Fruit fly (Drosophila melanogaster) whole organism, embryonic: ENCODE results near the gene CG42445.

Experiments
- Abd-B ChIP-seq: fragments of 200-800 bp; sonication (Bioruptor generic); optimal IDR thresholded peaks from 2 replicates; lab custom pipeline; 2018; ENCODE audit warnings: missing biosample characterization, mild to moderate bottlenecking, missing genetic modification characterization, moderate library complexity
- Adf1 ChIP-seq: fragments of 200-800 bp; sonication (Bioruptor generic); IDR thresholded peaks from 2 replicates; pipeline ENCODE4 v1.3.6; 2022; ENCODE audit warnings: missing biosample characterization, missing genetic modification characterization
- Bteb2 ChIP-seq: fragments of 200-800 bp; sonication (Bioruptor generic); optimal IDR thresholded peaks from 2 replicates; lab custom pipeline; 2016; ENCODE audit warnings: missing biosample characterization, missing genetic modification characterization
- CG11093 ChIP-seq: fragments of 200-800 bp; sonication (Bioruptor generic); IDR thresholded peaks from 3 replicates; pipeline ENCODE4 v1.3.6; 2022; ENCODE audit warnings: missing biosample characterization, missing genetic modification characterization
- CG14014 ChIP-seq: fragments of 200-800 bp; sonication (Bioruptor generic); IDR thresholded peaks from 2 replicates; pipeline ENCODE4 v1.3.6; 2022; ENCODE audit warnings: missing biosample characterization, missing genetic modification characterization
- CG14710 ChIP-seq: fragments of 200-800 bp; sonication (Bioruptor generic); optimal IDR thresholded peaks from 3 replicates; lab custom pipeline; 2019; ENCODE audit warnings: missing biosample characterization, mild to moderate bottlenecking, missing genetic modification characterization, moderate library complexity
- CG16863 ChIP-seq: fragments of 200-800 bp; sonication (Bioruptor generic); optimal IDR thresholded peaks from 3 replicates; lab custom pipeline; 2016; ENCODE audit warnings: missing biosample characterization, missing genetic modification characterization
- CG17186 ChIP-seq: fragments of 200-800 bp; sonication (Bioruptor generic); optimal IDR thresholded peaks from 3 replicates; lab custom pipeline; 2017; ENCODE audit warnings: missing biosample characterization, missing genetic modification reagents, missing genetic modification characterization
- CG1792 ChIP-seq: fragments of 200-800 bp; sonication (Bioruptor generic); optimal IDR thresholded peaks from 2 replicates; lab custom pipeline; 2016; ENCODE audit warnings: missing biosample characterization, missing genetic modification characterization
- CG1832 ChIP-seq: fragments of 200-800 bp; sonication (Bioruptor generic); optimal IDR thresholded peaks from 2 replicates; lab custom pipeline; 2017; ENCODE audit warnings: missing biosample characterization, mild to moderate bottlenecking, missing genetic modification characterization, inconsistent platforms
- CG18619 ChIP-seq: fragments of 200-800 bp; sonication (Bioruptor generic); optimal IDR thresholded peaks from 3 replicates; lab custom pipeline; 2017; ENCODE audit warnings: missing biosample characterization, mild to moderate bottlenecking, missing genetic modification characterization
- CG2199 ChIP-seq: fragments of 200-800 bp; sonication (Bioruptor generic); IDR thresholded peaks from 3 replicates; pipeline ENCODE4 v1.3.6; 2022; ENCODE audit warnings: missing biosample characterization, missing genetic modification characterization
- CG6791 ChIP-seq: fragments of 200-800 bp; sonication (Bioruptor generic); IDR thresholded peaks from 3 replicates; pipeline ENCODE4 v1.3.6; 2022; ENCODE audit warnings: missing biosample characterization, missing genetic modification characterization; ENCODE audit not compliant: partially characterized antibody
- CG6854 ChIP-seq: fragments of 200-800 bp; sonication (Bioruptor generic); optimal IDR thresholded peaks from 3 replicates; lab custom pipeline; 2017; ENCODE audit warnings: missing biosample characterization, mild to moderate bottlenecking, missing genetic modification characterization
- CG7839 ChIP-seq: fragments of 200-800 bp; sonication (Bioruptor generic); optimal IDR thresholded peaks from 3 replicates; lab custom pipeline; 2018; ENCODE audit warnings: missing biosample characterization, mild to moderate bottlenecking, missing genetic modification characterization, moderate library complexity
- CG8765 ChIP-seq: fragments of 200-800 bp; sonication (Bioruptor generic); IDR thresholded peaks from 2 replicates; pipeline ENCODE4 v1.3.6; 2022; ENCODE audit warnings: missing biosample characterization, missing genetic modification characterization
- CG9876 ChIP-seq: fragments of 200-800 bp; sonication (Bioruptor generic); optimal IDR thresholded peaks from 2 replicates; lab custom pipeline; 2016; ENCODE audit warnings: missing biosample characterization, missing genetic modification characterization
- Dfd ChIP-seq, 2 experiments: fragments of >200 bp; optimal IDR thresholded peaks; 2 replicates each; lab custom pipeline; 2017; ENCODE audit warnings: missing biosample characterization in 2 of 2, missing genetic modification characterization in 2 of 2
- GATAe ChIP-seq: fragments of 200-800 bp; sonication (Bioruptor generic); conservative IDR thresholded peaks from 2 replicates; pipeline ENCODE4 v1.3.6; 2022; ENCODE audit warnings: missing biosample characterization, missing genetic modification characterization
- HLH4C ChIP-seq: fragments of 200-800 bp; sonication (Bioruptor generic); IDR thresholded peaks from 3 replicates; pipeline ENCODE4 v1.3.6; 2022; ENCODE audit warnings: missing biosample characterization, missing genetic modification characterization; ENCODE audit not compliant: partially characterized antibody
- Hr3 ChIP-seq: fragments of 200-800 bp; sonication (Bioruptor generic); optimal IDR thresholded peaks from 3 replicates; lab custom pipeline; 2016; ENCODE audit warnings: missing biosample characterization, missing genetic modification characterization
- Hr51 ChIP-seq, 2 experiments: fragments of 200-800 bp; sonication (Bioruptor generic); optimal IDR thresholded peaks; 2 replicates in 1 of 2; 3 replicates in 1 of 2; lab custom pipeline; 2016 to 2018; ENCODE audit warnings: missing biosample characterization in 2 of 2, missing genetic modification characterization in 2 of 2, mild to moderate bottlenecking in 1 of 2, moderate library complexity in 1 of 2
- Hr78 ChIP-seq, 2 experiments: fragments of 200-800 bp in 1 of 2; fragments of >200 bp in 1 of 2; sonication (Bioruptor generic) in 1 of 2; optimal IDR thresholded peaks; 2 replicates each; lab custom pipeline; 2017 to 2019; ENCODE audit warnings: missing biosample characterization in 2 of 2, missing genetic modification characterization in 2 of 2, mild to moderate bottlenecking in 1 of 2, moderate library complexity in 1 of 2
- Hsf ChIP-seq: fragments of 200-800 bp; sonication (Bioruptor generic); optimal IDR thresholded peaks from 3 replicates; lab custom pipeline; 2016; ENCODE audit warnings: missing biosample characterization, missing genetic modification characterization
- Neu2 ChIP-seq: fragments of 200-800 bp; sonication (Bioruptor generic); optimal IDR thresholded peaks from 3 replicates; lab custom pipeline; 2016; ENCODE audit warnings: missing biosample characterization, missing genetic modification characterization, borderline replicate concordance
- Nf-YC ChIP-seq: fragments of 200-800 bp; optimal IDR thresholded peaks from 3 replicates; lab custom pipeline; 2019; ENCODE audit warnings: missing biosample characterization, mild to moderate bottlenecking, missing genetic modification characterization, moderate library complexity
- Sox100B ChIP-seq: fragments of 200-800 bp; sonication (Bioruptor generic); optimal IDR thresholded peaks from 3 replicates; lab custom pipeline; 2018; ENCODE audit warnings: missing biosample characterization, mild to moderate bottlenecking, missing genetic modification characterization
- Spps ChIP-seq: fragments of 200-800 bp; sonication (Bioruptor generic); optimal IDR thresholded peaks from 2 replicates; lab custom pipeline; 2018; ENCODE audit warnings: missing biosample characterization, mild to moderate bottlenecking, missing genetic modification characterization
- Stat92E ChIP-seq, 3 experiments: fragments of >200 bp in 2 of 3; fragments of 200-800 bp in 1 of 3; sonication (Bioruptor generic) in 1 of 3; optimal IDR thresholded peaks; 2 replicates each; lab custom pipeline; 2017 to 2019; ENCODE audit warnings: missing biosample characterization in 3 of 3, missing genetic modification characterization in 3 of 3, mild to moderate bottlenecking in 1 of 3, moderate library complexity in 1 of 3
- Taf1 ChIP-seq: fragments of 200-800 bp; sonication (Bioruptor generic); IDR thresholded peaks from 2 replicates; pipeline ENCODE4 v1.3.6; 2022; ENCODE audit warnings: missing biosample characterization, missing genetic modification characterization
- bsh ChIP-seq, 2 experiments: fragments of 200-800 bp; sonication (Bioruptor generic); optimal IDR thresholded peaks; 2 replicates each; lab custom pipeline; 2017 to 2018; ENCODE audit warnings: mild to moderate bottlenecking in 2 of 2, missing biosample characterization in 2 of 2, missing genetic modification characterization in 2 of 2, moderate library complexity in 1 of 2
- btn ChIP-seq: fragments of 200-800 bp; sonication (Bioruptor generic); optimal IDR thresholded peaks from 2 replicates; lab custom pipeline; 2016; ENCODE audit warnings: missing biosample characterization, missing genetic modification characterization
- chn ChIP-seq: fragments of 200-800 bp; sonication (Bioruptor generic); optimal IDR thresholded peaks from 2 replicates; lab custom pipeline; 2016; ENCODE audit warnings: missing biosample characterization, missing genetic modification characterization
- dati ChIP-seq: fragments of 200-800 bp; sonication (Bioruptor generic); IDR thresholded peaks from 2 replicates; pipeline ENCODE4 v1.3.6; 2022; ENCODE audit warnings: missing biosample characterization, missing genetic modification characterization
- fu2 ChIP-seq: fragments of 200-800 bp; sonication (Bioruptor generic); optimal IDR thresholded peaks from 2 replicates; lab custom pipeline; 2016; ENCODE audit warnings: missing biosample characterization, missing genetic modification characterization
- ken ChIP-seq: fragments of 200-800 bp; sonication (Bioruptor generic); IDR thresholded peaks from 3 replicates; pipeline ENCODE4 v1.3.6; 2022; ENCODE audit warnings: missing biosample characterization, missing genetic modification characterization
- lov ChIP-seq, 2 experiments: fragments of 200-800 bp in 1 of 2; fragments of >200 bp in 1 of 2; sonication (Bioruptor generic) in 1 of 2; IDR thresholded peaks in 1 of 2; optimal IDR thresholded peaks in 1 of 2; 2 replicates in 1 of 2; 3 replicates in 1 of 2; pipeline versions ENCODE4 v1.3.6 to Lab custom; 2017 to 2022; ENCODE audit warnings: missing biosample characterization in 1 of 2, missing genetic modification characterization in 1 of 2
- onecut ChIP-seq: fragments of 200-800 bp; sonication (Bioruptor generic); IDR thresholded peaks from 2 replicates; pipeline ENCODE4 v1.3.6; 2022; ENCODE audit warnings: missing biosample characterization, missing genetic modification characterization
- rib ChIP-seq: fragments of 200-800 bp; sonication (Bioruptor generic); IDR thresholded peaks from 2 replicates; pipeline ENCODE4 v1.3.6; 2022; ENCODE audit warnings: missing biosample characterization, missing genetic modification characterization
- salm ChIP-seq: fragments of 200-800 bp; sonication (Bioruptor generic); optimal IDR thresholded peaks from 2 replicates; lab custom pipeline; 2018; ENCODE audit warnings: missing biosample characterization, mild to moderate bottlenecking, missing genetic modification characterization
- sens-2 ChIP-seq: fragments of 200-800 bp; sonication (Bioruptor generic); IDR thresholded peaks from 2 replicates; pipeline ENCODE4 v1.3.6; 2022; ENCODE audit warnings: missing biosample characterization, missing genetic modification characterization
- stc ChIP-seq: fragments of 200-800 bp; sonication (Bioruptor generic); IDR thresholded peaks from 2 replicates; pipeline ENCODE4 v1.3.6; 2022; ENCODE audit warnings: missing biosample characterization, missing genetic modification characterization
- tio ChIP-seq: fragments of 200-800 bp; sonication (Bioruptor generic); optimal IDR thresholded peaks from 2 replicates; lab custom pipeline; 2017; ENCODE audit warnings: missing biosample characterization, missing genetic modification characterization, inconsistent platforms
- unc-4 ChIP-seq: fragments of 200-800 bp; sonication (Bioruptor generic); IDR thresholded peaks from 2 replicates; pipeline ENCODE4 v1.3.6; 2022; ENCODE audit warnings: missing biosample characterization, missing genetic modification characterization; ENCODE audit not compliant: partially characterized antibody
- unpg ChIP-seq: fragments of 200-800 bp; sonication (Bioruptor generic); optimal IDR thresholded peaks from 3 replicates; lab custom pipeline; 2018; ENCODE audit warnings: missing biosample characterization, mild to moderate bottlenecking, missing genetic modification characterization, moderate library complexity
- vnd ChIP-seq: fragments of 200-800 bp; sonication (Bioruptor generic); IDR thresholded peaks from 3 replicates; pipeline ENCODE4 v1.3.6; 2022; ENCODE audit warnings: missing biosample characterization, missing genetic modification characterization; ENCODE audit not compliant: partially characterized antibody
- wek ChIP-seq: fragments of 200-800 bp; sonication (Bioruptor generic); optimal IDR thresholded peaks from 3 replicates; lab custom pipeline; 2018; ENCODE audit warnings: missing biosample characterization, mild to moderate bottlenecking, missing genetic modification characterization, moderate library complexity

Gene CG42445

dm6 chr3L:8186627-8187396 is 28.1 kb upstream of the CG42445 start, which contains the start of the genes ERR and Atg18a (continued):
- TF ChIP-seq btn (GFP tag; lab: Kevin White, UChicago) (peak; percentile 46), Hr78 (GFP tag; optimal IDR thresholded peaks at IDR 0.05; lab: Kevin White, UChicago) (no peak), CG11093 (GFP tag; lab: Robert Waterston, UW) (peak; percentile 81), CG14710 (peak; percentile 90), fu2 (GFP tag; lab: Kevin White, UChicago) (peak; percentile 84), vnd (GFP tag; lab: Robert Waterston, UW) (peak; percentile 60; the same call in 2 of the 3 replicates), Stat92E (GFP tag; optimal IDR thresholded peaks at IDR 0.05; lab: Kevin White, UChicago) (peak in 1 of 3 experiments; percentile 7), GATAe (peak; percentile 49; the same call in 1 of the 2 replicates), Dfd (GFP tag; optimal IDR thresholded peaks at IDR 0.05; lab: Kevin White, UChicago) (no peak), Taf1 (GFP tag; lab: Robert Waterston, UW) (peak; percentile 78), wek (GFP tag; lab: Kevin White, UChicago) (no peak), Neu2 (GFP tag; lab: Kevin White, UChicago) (no peak), Adf1 (GFP tag; lab: Robert Waterston, UW) (peak; percentile 76), Spps (tag; lab: Kevin White, UChicago) (peak; percentile 44), CG7839 (peak; percentile 86), CG6791 (GFP tag; lab: Robert Waterston, UW) (peak; percentile 45; the same call in 1 of the 3 replicates), stc (GFP tag; lab: Robert Waterston, UW) (peak; percentile 40; the same call in 1 of the 2 replicates), Sox100B (GFP tag; lab: Kevin White, UChicago) (no peak), CG16863 (peak; percentile 51), onecut (GFP tag; lab: Robert Waterston, UW) (peak; percentile 36), dati (GFP tag; lab: Robert Waterston, UW) (no peak), CG1832 (peak; percentile 23), Nf-YC (tag; lab: Kevin White, UChicago) (peak; percentile 81), rib (peak; percentile 77), CG9876 (GFP tag; lab: Kevin White, UChicago) (peak; percentile 80), tio (GFP tag; lab: Kevin White, UChicago) (no peak), Hr51 (GFP tag; optimal IDR thresholded peaks at IDR 0.05; lab: Kevin White, UChicago) (peak; percentile 72 to 79), CG17186 (GFP tag; lab: Kevin White, UChicago) (peak; percentile 85), CG8765 (GFP tag; lab: Robert Waterston, UW) (peak; percentile 69), HLH4C (GFP tag; lab: Robert Waterston, UW) (peak; percentile 45; the same call in 1 of the 3 replicates), chn (GFP tag; lab: Kevin White, UChicago) (peak; percentile 87), sens-2 (peak; percentile 72; the same call in 1 of the 2 replicates), CG1792 (GFP tag; lab: Kevin White, UChicago) (peak; percentile 36), Hsf (GFP tag; lab: Kevin White, UChicago) (peak; percentile 91), ken (GFP tag; lab: Robert Waterston, UW) (peak; percentile 87), Abd-B (peak; percentile 92), Bteb2 (GFP tag; lab: Kevin White, UChicago) (peak; percentile 75), CG14014 (GFP tag; lab: Robert Waterston, UW) (peak; percentile 85), Hr3 (peak; percentile 91), CG2199 (GFP tag; lab: Robert Waterston, UW) (peak; percentile 51; the same call in 1 of the 3 replicates), unc-4 (GFP tag; lab: Robert Waterston, UW) (peak; percentile 62; the same call in 1 of the 2 replicates), unpg (GFP tag; lab: Kevin White, UChicago) (peak; percentile 71), CG18619 (GFP tag; lab: Kevin White, UChicago) (peak; percentile 86), CG6854 (GFP tag; lab: Kevin White, UChicago) (no peak), lov (optimal IDR thresholded peaks at IDR 0.05; lab: Kevin White, UChicago) (no peak), lov (GFP tag; IDR thresholded peaks at IDR 0.05; lab: Robert Waterston, UW) (no peak), salm (tag; lab: Kevin White, UChicago) (peak; percentile 16), bsh (GFP tag; optimal IDR thresholded peaks at IDR 0.05; lab: Kevin White, UChicago) (peak in 1 of 2 experiments; percentile 73)
